Worm (Caenorhabditis elegans) whole organism, L3 larva: ENCODE data around the gene C45B11.6.

Source experiments
- R02D3.7 ChIP-seq: fragments of 150-350 bp; optimal IDR thresholded peaks from 2 replicates; lab custom pipeline; 2014; ENCODE audit warnings: missing biosample characterization, missing genetic modification characterization
- aly-2 ChIP-seq: fragments of 150-350 bp; optimal IDR thresholded peaks from 2 replicates; lab custom pipeline; 2014; ENCODE audit warnings: missing biosample characterization, missing genetic modification characterization
- ama-1 ChIP-seq: fragments of 150-350 bp; optimal IDR thresholded peaks from 2 replicates; lab custom pipeline; 2018
- egl-27 ChIP-seq: sonication (generic microtip); optimal IDR thresholded peaks from 4 replicates; lab custom pipeline; 2017; ENCODE audit warnings: missing biosample characterization, missing genetic modification reagents, missing genetic modification characterization
- nhr-237 ChIP-seq: fragments of 150-350 bp; optimal IDR thresholded peaks from 2 replicates; lab custom pipeline; 2014; ENCODE audit warnings: missing biosample characterization, missing genetic modification characterization
- nhr-43 ChIP-seq: sonication (generic microtip); optimal IDR thresholded peaks from 2 replicates; lab custom pipeline; 2016; ENCODE audit warnings: mild to moderate bottlenecking, missing genetic modification characterization, missing compliant biosample characterization; ENCODE audit not compliant: poor library complexity, severe bottlenecking
- pha-4 ChIP-seq: fragments of 150-350 bp; optimal IDR thresholded peaks from 2 replicates; lab custom pipeline; 2014; ENCODE audit warnings: missing biosample characterization, missing genetic modification reagents, missing genetic modification characterization
- unc-39 ChIP-seq: sonication (generic microtip); optimal IDR thresholded peaks from 4 replicates; lab custom pipeline; 2017; ENCODE audit warnings: missing biosample characterization, missing genetic modification characterization
- unc-62 ChIP-seq: fragments of 150-350 bp; sonication (generic microtip); optimal IDR thresholded peaks from 4 replicates; lab custom pipeline; 2014; ENCODE audit warnings: missing biosample characterization, missing genetic modification reagents, missing genetic modification characterization
- ztf-4 ChIP-seq: fragments of 150-350 bp; optimal IDR thresholded peaks from 2 replicates; lab custom pipeline; 2014; ENCODE audit warnings: missing biosample characterization, missing genetic modification characterization

DNA sequence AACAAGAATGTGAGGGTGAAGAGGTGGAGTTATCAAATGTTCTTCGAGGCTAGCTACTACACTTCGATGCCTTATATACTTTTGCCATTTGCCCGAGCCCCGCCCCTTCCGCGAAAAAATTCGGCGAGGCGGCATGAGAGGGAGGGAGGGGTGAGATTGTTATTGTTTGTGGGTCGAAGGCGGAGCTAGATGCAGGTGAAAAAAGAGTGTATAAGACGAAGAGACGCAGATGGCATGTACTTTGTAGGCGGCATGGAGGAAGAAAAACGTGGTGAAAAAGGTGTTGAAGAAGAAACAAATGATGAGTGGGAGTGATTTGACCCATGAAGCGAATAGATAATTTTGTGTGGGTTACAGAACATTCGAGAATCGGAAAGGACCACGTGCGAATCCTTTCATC, 31.4 kb upstream of the C45B11.6 start, which contains the start of gene C13G3.1:
- TF ChIP-seq unc-62 (GFP tag; lab: Kevin White, UChicago) (no peak), aly-2 (tag; lab: Kevin White, UChicago) (no peak), ama-1 (lab: Kevin White, UChicago) (no peak), pha-4 (tag; lab: Kevin White, UChicago) (no peak), egl-27 (tag; lab: Kevin White, UChicago) (no peak), nhr-43 (tag; lab: Kevin White, UChicago) (no peak), unc-39 (tag; lab: Kevin White, UChicago) (no peak), R02D3.7 (tag; lab: Kevin White, UChicago) (no peak), ztf-4 (tag; lab: Kevin White, UChicago) (no peak), nhr-237 (tag; lab: Kevin White, UChicago) (no peak)
